Worm (Caenorhabditis elegans): Measurements from ENCODE around the gene T24C4.3.

DNA sequence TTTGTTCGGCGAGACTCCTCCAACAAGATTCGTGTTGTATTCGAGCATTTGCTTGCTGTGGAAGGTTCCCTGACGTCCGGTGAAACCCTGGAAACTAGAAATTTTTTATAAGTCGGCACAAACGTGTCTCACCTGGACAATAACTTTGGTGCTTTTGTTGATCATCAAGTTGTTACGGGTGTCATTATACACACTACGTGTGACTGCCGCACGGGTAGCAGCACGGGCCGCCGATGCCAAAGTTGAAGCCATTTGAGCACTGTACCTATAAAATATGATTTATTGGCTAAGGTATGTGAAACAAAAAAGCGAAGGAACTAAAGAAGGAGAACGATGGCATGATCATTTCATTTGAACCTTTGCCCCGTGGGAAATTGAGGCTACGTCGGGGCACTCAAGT, 28.9 kb upstream of the T24C4.3 start, which contains the start of gene sucl-2:
- no peak for TF ChIP-seq ztf-29 (GFP tag; IDR thresholded peaks at IDR 0.05)
- TF ChIP-seq ref-1 (GFP tag; conservative IDR thresholded peaks at IDR 0.05) = no peak
- no peak for TF ChIP-seq tab-1 (GFP tag; IDR thresholded peaks at IDR 0.05)

Measured in whole organism, midembryonic.